Worm (Caenorhabditis elegans) whole organism, L4 larva: Measurements from ENCODE around the gene T19C3.4.
A peak's percentile ranks its signal among the peaks of the same experiment; 100 is the strongest.

ENCODE experiments used
- F26F4.8 ChIP-seq: fragments of 200-800 bp; sonication (Bioruptor generic); conservative IDR thresholded peaks from 2 replicates; pipeline ENCODE4 v1.3.6; 2022; ENCODE audit warnings: missing genetic modification characterization, missing compliant biosample characterization
- F37D6.2 ChIP-seq: sonication (generic microtip); optimal IDR thresholded peaks from 2 replicates; lab custom pipeline; 2016; ENCODE audit warnings: mild to moderate bottlenecking, missing genetic modification characterization, missing compliant biosample characterization
- Y105C5A.15 ChIP-seq: fragments of 200-800 bp; sonication (Bioruptor generic); IDR thresholded peaks from 2 replicates; pipeline ENCODE4 v1.3.6; 2022; ENCODE audit warnings: missing genetic modification characterization, missing compliant biosample characterization
- Y75B8A.6 ChIP-seq: fragments of 200-800 bp; sonication (Bioruptor generic); IDR thresholded peaks from 2 replicates; pipeline ENCODE4 v1.3.6; 2022; ENCODE audit warnings: missing genetic modification reagents, missing genetic modification characterization, missing compliant biosample characterization
- ceh-28 ChIP-seq: fragments of 150-350 bp; optimal IDR thresholded peaks from 2 replicates; lab custom pipeline; 2014; ENCODE audit warnings: missing biosample characterization, missing genetic modification reagents, missing genetic modification characterization
- ceh-32 ChIP-seq: sonication (generic microtip); optimal IDR thresholded peaks from 2 replicates; lab custom pipeline; 2016; ENCODE audit warnings: mild to moderate bottlenecking, missing genetic modification characterization, missing compliant biosample characterization; ENCODE audit not compliant: poor library complexity
- ceh-44 ChIP-seq: fragments of 200-800 bp; sonication (Bioruptor generic); IDR thresholded peaks from 2 replicates; pipeline ENCODE4 v1.3.6; 2022; ENCODE audit warnings: missing genetic modification reagents, missing genetic modification characterization, missing compliant biosample characterization
- ceh-62 ChIP-seq: sonication (generic microtip); optimal IDR thresholded peaks from 2 replicates; lab custom pipeline; 2017; ENCODE audit warnings: missing biosample characterization, missing genetic modification characterization
- ceh-82 ChIP-seq: sonication (generic microtip); optimal IDR thresholded peaks from 2 replicates; lab custom pipeline; 2017; ENCODE audit warnings: missing biosample characterization, missing genetic modification characterization
- ces-1 ChIP-seq: fragments of 150-350 bp; sonication (generic microtip); optimal IDR thresholded peaks from 4 replicates; lab custom pipeline; 2014; ENCODE audit warnings: missing biosample characterization, missing genetic modification reagents, missing genetic modification characterization
- daf-12 ChIP-seq: fragments of 150-350 bp; optimal IDR thresholded peaks from 2 replicates; lab custom pipeline; 2014; ENCODE audit warnings: missing biosample characterization, missing genetic modification reagents, missing genetic modification characterization
- daf-19 ChIP-seq: fragments of 200-800 bp; sonication (Bioruptor generic); conservative IDR thresholded peaks from 2 replicates; pipeline ENCODE4 v1.3.6; 2022; ENCODE audit warnings: missing genetic modification characterization, missing compliant biosample characterization
- daf-8 ChIP-seq: fragments of 200-800 bp; sonication (Bioruptor generic); IDR thresholded peaks from 2 replicates; pipeline ENCODE4 v1.3.6; 2022; ENCODE audit warnings: missing genetic modification characterization, missing compliant biosample characterization
- dmd-6 ChIP-seq: fragments of 200-800 bp; sonication (Bioruptor generic); IDR thresholded peaks from 2 replicates; pipeline ENCODE4 v1.3.6; 2022; ENCODE audit warnings: missing genetic modification reagents, missing genetic modification characterization, missing compliant biosample characterization
- dmd-9 ChIP-seq: fragments of 200-800 bp; sonication (Bioruptor generic); IDR thresholded peaks from 2 replicates; pipeline ENCODE4 v1.3.6; 2022; ENCODE audit warnings: missing genetic modification reagents, missing genetic modification characterization, missing compliant biosample characterization
- dpl-1 ChIP-seq: fragments of 150-350 bp; optimal IDR thresholded peaks from 2 replicates; lab custom pipeline; 2014; ENCODE audit warnings: missing biosample characterization, missing genetic modification reagents, missing genetic modification characterization
- duxl-1 ChIP-seq: sonication (generic microtip); optimal IDR thresholded peaks from 2 replicates; lab custom pipeline; 2016; ENCODE audit warnings: mild to moderate bottlenecking, missing genetic modification characterization, moderate library complexity, missing compliant biosample characterization; ENCODE audit not compliant: poor library complexity
- dve-1 ChIP-seq: sonication (generic microtip); optimal IDR thresholded peaks from 2 replicates; lab custom pipeline; 2017; ENCODE audit warnings: antibody characterized with exemption, mild to moderate bottlenecking, missing genetic modification characterization, missing compliant biosample characterization; ENCODE audit not compliant: insufficient read depth
- fkh-10 ChIP-seq: fragments of 150-350 bp; optimal IDR thresholded peaks from 2 replicates; lab custom pipeline; 2014; ENCODE audit warnings: missing biosample characterization, missing genetic modification reagents, missing genetic modification characterization
- fos-1 ChIP-seq: fragments of 150-350 bp; optimal IDR thresholded peaks from 2 replicates; lab custom pipeline; 2014; ENCODE audit warnings: missing biosample characterization, missing genetic modification characterization
- gei-8 ChIP-seq: fragments of 200-800 bp; sonication (Bioruptor generic); optimal IDR thresholded peaks from 2 replicates; lab custom pipeline; 2018; ENCODE audit warnings: mild to moderate bottlenecking, missing genetic modification characterization, missing compliant biosample characterization
- hif-1 ChIP-seq, 2 experiments: sonication (generic microtip); optimal IDR thresholded peaks; 2 replicates each; lab custom pipeline; 2016 to 2017; ENCODE audit warnings: missing compliant biosample characterization in 2 of 2, missing genetic modification characterization in 2 of 2, missing genetic modification reagents in 2 of 2, missing genotype in 2 of 2, mild to moderate bottlenecking in 1 of 2
- hmg-1.1 ChIP-seq: fragments of 200-800 bp; sonication (Bioruptor generic); IDR thresholded peaks from 2 replicates; pipeline ENCODE4 v1.3.6; 2022; ENCODE audit warnings: missing genetic modification reagents, missing genetic modification characterization, missing compliant biosample characterization
- jun-1 ChIP-seq: fragments of 150-350 bp; optimal IDR thresholded peaks from 2 replicates; lab custom pipeline; 2014; ENCODE audit warnings: missing biosample characterization, missing genetic modification reagents, missing genetic modification characterization
- lin-1 ChIP-seq: fragments of 200-800 bp; sonication (Bioruptor generic); IDR thresholded peaks from 2 replicates; pipeline ENCODE4 v1.3.6; 2022; ENCODE audit warnings: missing genetic modification reagents, missing genetic modification characterization, missing compliant biosample characterization
- lin-15B ChIP-seq: fragments of 150-350 bp; sonication (generic microtip); optimal IDR thresholded peaks from 3 replicates; lab custom pipeline; 2014; ENCODE audit warnings: missing biosample characterization, missing genetic modification characterization
- lir-3 ChIP-seq: sonication (generic microtip); optimal IDR thresholded peaks from 2 replicates; lab custom pipeline; 2016; ENCODE audit warnings: mild to moderate bottlenecking, missing genetic modification characterization, missing compliant biosample characterization
- lsy-2 ChIP-seq, 2 experiments: fragments of 150-350 bp in 1 of 2; sonication (generic microtip) in 1 of 2; optimal IDR thresholded peaks; 2 replicates each; lab custom pipeline; 2014 to 2017; ENCODE audit warnings: missing biosample characterization in 2 of 2, missing genetic modification characterization in 2 of 2
- madf-5 ChIP-seq, 2 experiments: fragments of 200-800 bp; sonication (Bioruptor generic); IDR thresholded peaks; 2 replicates each; pipeline ENCODE4 v1.3.6; 2022; ENCODE audit warnings: missing compliant biosample characterization in 2 of 2, missing genetic modification characterization in 2 of 2
- mep-1 ChIP-seq: fragments of 150-350 bp; sonication (generic microtip); optimal IDR thresholded peaks from 3 replicates; lab custom pipeline; 2014; ENCODE audit warnings: missing biosample characterization, missing genetic modification characterization
- mes-2 ChIP-seq: sonication (generic microtip); optimal IDR thresholded peaks from 2 replicates; lab custom pipeline; 2016; ENCODE audit warnings: missing genotype, mild to moderate bottlenecking, missing genetic modification characterization, missing compliant biosample characterization; ENCODE audit not compliant: poor library complexity, severe bottlenecking
- mxl-3 ChIP-seq: fragments of 200-800 bp; sonication (Bioruptor generic); optimal IDR thresholded peaks from 2 replicates; lab custom pipeline; 2018; ENCODE audit warnings: mild to moderate bottlenecking, missing genetic modification characterization, missing compliant biosample characterization
- nhr-102 ChIP-seq: sonication (generic microtip); optimal IDR thresholded peaks from 2 replicates; lab custom pipeline; 2016; ENCODE audit warnings: mild to moderate bottlenecking, missing genetic modification characterization, moderate library complexity, missing compliant biosample characterization
- nhr-11 ChIP-seq: fragments of 150-350 bp; optimal IDR thresholded peaks from 2 replicates; lab custom pipeline; 2014; ENCODE audit warnings: missing biosample characterization, missing genetic modification characterization
- nhr-28 ChIP-seq: fragments of 150-350 bp; optimal IDR thresholded peaks from 2 replicates; lab custom pipeline; 2014; ENCODE audit warnings: missing biosample characterization, missing genetic modification characterization
- nhr-42 ChIP-seq: fragments of 200-800 bp; sonication (Bioruptor generic); IDR thresholded peaks from 2 replicates; pipeline ENCODE4 v1.3.6; 2022; ENCODE audit warnings: missing genetic modification characterization, missing compliant biosample characterization
- nhr-48 ChIP-seq: sonication (generic microtip); optimal IDR thresholded peaks from 2 replicates; lab custom pipeline; 2016; ENCODE audit warnings: mild to moderate bottlenecking, missing genetic modification characterization, missing compliant biosample characterization
- nhr-76 ChIP-seq: fragments of 150-350 bp; optimal IDR thresholded peaks from 2 replicates; lab custom pipeline; 2014; ENCODE audit warnings: missing biosample characterization, missing genetic modification characterization
- php-3 ChIP-seq: fragments of 200-800 bp; sonication (Bioruptor generic); IDR thresholded peaks from 2 replicates; pipeline ENCODE4 v1.3.6; 2022; ENCODE audit warnings: missing genetic modification reagents, missing genetic modification characterization, missing compliant biosample characterization
- pqm-1 ChIP-seq: sonication (generic microtip); optimal IDR thresholded peaks from 2 replicates; lab custom pipeline; 2017; ENCODE audit warnings: missing biosample characterization, missing genetic modification characterization
- rbr-2 ChIP-seq: sonication (generic microtip); optimal IDR thresholded peaks from 2 replicates; lab custom pipeline; 2016; ENCODE audit warnings: missing genotype, missing genetic modification characterization, missing compliant biosample characterization
- saeg-2 ChIP-seq: fragments of 200-800 bp; sonication (Bioruptor generic); IDR thresholded peaks from 2 replicates; pipeline ENCODE4 v1.3.6; 2022; ENCODE audit warnings: missing genetic modification reagents, missing genetic modification characterization, missing compliant biosample characterization
- skn-1 ChIP-seq: fragments of 150-350 bp; optimal IDR thresholded peaks from 2 replicates; lab custom pipeline; 2014; ENCODE audit warnings: missing biosample characterization, missing genetic modification characterization
- snpc-1.2 ChIP-seq: fragments of 200-800 bp; sonication (Bioruptor generic); IDR thresholded peaks from 2 replicates; pipeline ENCODE4 v1.3.6; 2022; ENCODE audit warnings: missing genetic modification reagents, missing genetic modification characterization, missing compliant biosample characterization
- snpc-4 ChIP-seq: fragments of 150-350 bp; optimal IDR thresholded peaks from 2 replicates; lab custom pipeline; 2014; ENCODE audit warnings: missing biosample characterization, missing genetic modification characterization
- tag-97 ChIP-seq: fragments of 200-800 bp; sonication (Bioruptor generic); IDR thresholded peaks from 2 replicates; pipeline ENCODE4 v1.3.6; 2022; ENCODE audit warnings: missing genetic modification characterization, missing compliant biosample characterization
- unc-130 ChIP-seq: sonication (generic microtip); optimal IDR thresholded peaks from 2 replicates; lab custom pipeline; 2016; ENCODE audit warnings: missing genetic modification reagents, missing genetic modification characterization, missing compliant biosample characterization
- unc-39 ChIP-seq: sonication (generic microtip); optimal IDR thresholded peaks from 2 replicates; lab custom pipeline; 2017; ENCODE audit warnings: missing biosample characterization, missing genetic modification characterization
- unc-62 ChIP-seq, 3 experiments: fragments of 150-350 bp in 1 of 3; sonication (generic microtip); optimal IDR thresholded peaks in 2 of 3; peaks in 1 of 3; 1 replicate in 1 of 3; 2 replicates in 2 of 3; lab custom pipeline; 2014 to 2017; ENCODE audit warnings: missing biosample characterization in 3 of 3, missing genetic modification characterization in 3 of 3, missing genetic modification reagents in 3 of 3, missing genotype in 1 of 3
- zfp-2 ChIP-seq: sonication (generic microtip); optimal IDR thresholded peaks from 2 replicates; lab custom pipeline; 2016; ENCODE audit warnings: mild to moderate bottlenecking, missing genetic modification characterization, missing compliant biosample characterization
- zip-11 ChIP-seq: fragments of 200-800 bp; sonication (Bioruptor generic); IDR thresholded peaks from 2 replicates; pipeline ENCODE4 v1.3.6; 2022; ENCODE audit warnings: missing genetic modification characterization, missing compliant biosample characterization

The T19C3.4 gene

ce11 chrIII:668303-668893, 48.3 kb upstream of the T19C3.4 start, which contains the start of gene W02B3.3 (continued):
- peak in 1 of 2 experiments; percentile 94 for TF ChIP-seq unc-62 (GFP tag; optimal IDR thresholded peaks at IDR 0.05 in 1 of 2; lab: Kevin White, UChicago)
- no peak for TF ChIP-seq unc-62 (tag; optimal IDR thresholded peaks at IDR 0.05; lab: Kevin White, UChicago)
- no peak for TF ChIP-seq ceh-82
- no peak for TF ChIP-seq nhr-76 (tag; lab: Kevin White, UChicago)
- TF ChIP-seq dmd-6 (GFP tag; lab: Robert Waterston, UW) = peak; percentile 26; the same call in 1 of the 2 replicates
- TF ChIP-seq jun-1 (tag; lab: Kevin White, UChicago) = no peak
- no peak for TF ChIP-seq dmd-9 (GFP tag; lab: Robert Waterston, UW)
- TF ChIP-seq zfp-2 (tag; lab: Kevin White, UChicago) = no peak
- no peak for TF ChIP-seq ces-1 (GFP tag; lab: Kevin White, UChicago)
- peak; percentile 23 for TF ChIP-seq nhr-11
- no peak for TF ChIP-seq ceh-44 (GFP tag; lab: Robert Waterston, UW)
- TF ChIP-seq lin-15B (tag; lab: Kevin White, UChicago) = no peak
- peak; percentile 62 for TF ChIP-seq mes-2 (tag; lab: Kevin White, UChicago)
- no peak for TF ChIP-seq skn-1 (tag; lab: Kevin White, UChicago)
- TF ChIP-seq F26F4.8 (GFP tag; lab: Robert Waterston, UW) = no peak
- no peak for TF ChIP-seq unc-39
- TF ChIP-seq unc-130 (GFP tag; lab: Kevin White, UChicago) = no peak
- TF ChIP-seq F37D6.2 (tag; lab: Kevin White, UChicago) = peak; percentile 47
- no peak for TF ChIP-seq ceh-32 (tag; lab: Kevin White, UChicago)
- peak; percentile 78 for TF ChIP-seq hmg-1.1 (GFP tag; lab: Robert Waterston, UW)
- no peak for TF ChIP-seq daf-19
- peak; percentile 84 for TF ChIP-seq fkh-10
- no peak for TF ChIP-seq snpc-1.2 (GFP tag; lab: Robert Waterston, UW)
- no peak for TF ChIP-seq pqm-1 (tag; lab: Kevin White, UChicago)
- TF ChIP-seq Y105C5A.15 (GFP tag; lab: Robert Waterston, UW) = no peak
- no peak for TF ChIP-seq ceh-62 (tag; lab: Kevin White, UChicago)
- peak; percentile 79 for TF ChIP-seq mep-1
- TF ChIP-seq rbr-2 (tag; lab: Kevin White, UChicago) = peak; percentile 78
- TF ChIP-seq dve-1 (tag; lab: Kevin White, UChicago) = no peak
- TF ChIP-seq nhr-48 (tag; lab: Kevin White, UChicago) = no peak
- no peak for TF ChIP-seq php-3 (GFP tag; lab: Robert Waterston, UW)
- no peak for TF ChIP-seq dpl-1 (GFP tag; lab: Kevin White, UChicago)
- no peak for TF ChIP-seq daf-12 (tag; lab: Kevin White, UChicago)
- no peak for TF ChIP-seq ceh-28
- TF ChIP-seq lir-3 (tag; lab: Kevin White, UChicago) = no peak
- TF ChIP-seq zip-11 (GFP tag; lab: Robert Waterston, UW) = no peak
- TF ChIP-seq hif-1 (tag; optimal IDR thresholded peaks at IDR 0.05; lab: Kevin White, UChicago) = peak in 1 of 2 experiments; percentile 44
- TF ChIP-seq duxl-1 (tag; lab: Kevin White, UChicago) = no peak
- no peak for TF ChIP-seq nhr-102
- no peak for TF ChIP-seq madf-5 (GFP tag; IDR thresholded peaks at IDR 0.05; lab: Robert Waterston, UW)
- no peak for TF ChIP-seq tag-97 (GFP tag; lab: Robert Waterston, UW)
- TF ChIP-seq gei-8 (GFP tag; lab: Kevin White, UChicago) = no peak
- no peak for TF ChIP-seq snpc-4 (tag; lab: Kevin White, UChicago)
- no peak for TF ChIP-seq nhr-28 (tag; lab: Kevin White, UChicago)
- TF ChIP-seq daf-8 = no peak
- TF ChIP-seq saeg-2 = no peak
- peak; percentile 0 for TF ChIP-seq mxl-3 (GFP tag; lab: Kevin White, UChicago)
- no peak for TF ChIP-seq fos-1 (tag; lab: Kevin White, UChicago)
- TF ChIP-seq Y75B8A.6 (GFP tag; lab: Robert Waterston, UW) = no peak
- peak; percentile 34 to 73 for TF ChIP-seq lsy-2 (tag; optimal IDR thresholded peaks at IDR 0.05; lab: Kevin White, UChicago)
- no peak for TF ChIP-seq nhr-42 (GFP tag; lab: Robert Waterston, UW)
- no peak for TF ChIP-seq lin-1 (GFP tag; lab: Robert Waterston, UW)
